Fruit fly (Drosophila melanogaster) ovary, adult (tissue): ENCODE results near the gene Osi15.

ENCODE experiments used
- CG17801 ChIP-seq: fragments of 200-800 bp; optimal IDR thresholded peaks from 2 replicates; lab custom pipeline; 2019; ENCODE audit warnings: missing biosample characterization, mild to moderate bottlenecking, missing genetic modification characterization, moderate library complexity; ENCODE audit not compliant: partially characterized antibody

Osi15 gene

DNA sequence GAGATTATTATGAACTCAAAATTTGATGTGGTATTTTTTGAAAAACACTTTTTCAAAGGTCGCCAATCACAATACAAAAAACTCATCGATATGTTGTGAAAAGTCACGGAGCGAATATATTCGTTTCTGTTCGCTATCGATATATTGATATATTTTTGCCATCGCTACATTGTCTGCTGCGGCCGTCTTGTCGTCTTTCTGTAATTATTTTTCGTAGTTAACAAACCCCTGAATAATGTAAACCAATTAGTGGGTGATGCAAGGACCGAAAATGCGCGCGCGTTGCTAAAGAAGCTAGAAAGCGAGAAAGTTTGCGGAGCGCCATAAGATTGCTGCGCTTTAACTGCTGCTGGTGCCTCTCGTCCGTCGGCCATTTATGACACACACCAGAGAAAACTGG, 49.2 kb downstream of the Osi15 start, which contains the start of gene Pak:
TSS of gene Pak (plus strand) at position 142 of the 400 bp plus-strand sequence.
- no peak for TF ChIP-seq CG17801 (GFP tag; lab: Kevin White, UChicago)

dm6 chr3R:6351181-6351580, 49.6 kb downstream of the Osi15 start:
- no peak for TF ChIP-seq CG17801 (GFP tag; lab: Kevin White, UChicago)

DNA sequence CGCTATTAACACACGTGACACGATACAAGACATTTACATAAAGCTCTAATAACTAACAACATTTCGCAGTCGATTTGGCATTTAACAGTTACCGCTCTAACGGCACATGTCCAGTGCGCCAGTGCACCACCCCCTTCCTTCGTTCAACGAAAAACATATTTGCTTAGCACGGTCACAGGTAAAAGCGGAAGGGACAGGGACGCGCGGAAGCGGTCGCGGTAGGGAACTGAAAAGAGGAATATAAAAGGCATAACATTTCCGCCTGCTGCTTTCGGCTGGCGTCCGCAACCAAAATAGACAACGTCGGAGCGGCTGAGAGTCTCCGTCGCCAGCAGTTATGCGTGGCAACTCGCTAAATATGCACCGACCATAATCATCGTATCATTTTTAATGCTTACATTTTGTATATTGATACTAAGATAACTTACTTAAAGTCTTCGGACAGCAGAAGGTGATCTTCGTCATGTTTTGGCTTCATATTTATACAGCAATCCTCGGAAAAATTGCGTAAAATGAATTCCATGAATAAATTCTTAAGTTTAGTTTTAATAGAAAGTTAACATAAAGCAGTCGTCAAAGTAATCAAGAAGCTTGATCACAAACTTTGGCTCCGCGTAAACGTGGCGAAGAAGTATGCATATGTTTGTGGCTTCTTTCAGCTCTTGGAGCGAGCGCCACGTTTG, 50.2 kb downstream of the Osi15 start:
- TF ChIP-seq CG17801 (GFP tag; lab: Kevin White, UChicago), result no peak

DNA sequence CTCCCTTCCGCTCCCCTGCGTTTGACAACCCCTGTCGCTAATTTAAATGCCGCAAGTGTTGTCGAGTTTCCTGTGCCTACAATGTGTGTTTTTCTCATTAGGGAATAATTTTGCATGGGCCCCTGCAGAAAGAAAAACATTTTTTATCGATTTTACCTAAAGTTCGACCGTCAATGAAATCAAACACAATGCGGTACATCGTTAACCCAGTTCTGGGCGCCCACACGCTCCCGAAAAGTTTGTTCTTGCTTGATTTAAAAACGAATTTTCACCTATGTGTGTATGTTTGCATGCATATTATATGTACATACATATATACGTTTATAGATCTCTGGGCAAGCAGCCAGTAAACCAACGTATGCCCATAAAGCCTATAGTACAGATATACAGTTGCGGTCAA, 50.8 kb downstream of the Osi15 start:
- TF ChIP-seq CG17801 (GFP tag; lab: Kevin White, UChicago), result no peak

DNA sequence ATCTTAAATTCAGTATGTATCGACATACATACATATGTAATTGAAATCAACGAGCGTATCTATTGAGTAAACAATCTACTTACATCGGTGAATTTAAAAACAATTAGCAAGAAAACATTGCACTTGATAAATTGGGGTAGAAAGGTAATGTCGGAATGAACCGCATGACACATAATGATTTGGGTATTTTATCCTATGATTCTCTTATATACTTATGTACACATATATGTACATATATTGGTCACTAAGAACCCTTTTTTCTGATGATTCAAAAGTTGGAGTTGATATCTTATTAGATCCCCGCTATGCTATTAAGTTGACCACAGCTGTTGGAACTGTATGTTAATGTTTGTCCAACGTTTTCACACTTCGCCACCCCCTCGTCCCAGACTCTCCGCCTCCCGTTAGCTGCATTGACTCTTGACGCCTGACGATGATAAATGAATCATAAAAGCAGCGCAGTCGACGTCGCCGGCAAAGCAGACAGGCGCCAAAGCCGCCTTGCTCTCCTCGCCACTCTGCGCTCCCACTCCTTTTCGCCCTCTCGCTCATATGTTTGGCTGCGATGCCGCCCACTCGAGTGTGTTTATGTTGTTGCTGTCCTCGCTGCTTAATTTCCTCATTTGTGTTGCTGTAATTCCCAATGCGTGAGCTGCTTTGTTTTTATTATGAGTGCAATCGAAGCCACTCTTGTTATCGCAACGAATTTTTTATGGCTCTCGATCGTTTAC, 51.5 kb downstream of the Osi15 start:
- no peak for TF ChIP-seq CG17801 (GFP tag; lab: Kevin White, UChicago)
